Worm (Caenorhabditis elegans): ENCODE data around the gene F14D7.8.

F14D7.8 gene

ce11 chrV:14347234-14347826, 34.7 kb upstream of the F14D7.8 start, which contains the start of gene cept-2 (continued):
- TF ChIP-seq lin-39 (tag; optimal IDR thresholded peaks at IDR 0.05) (no peak), nhr-21 (tag; optimal IDR thresholded peaks at IDR 0.05) (peak; percentile 91), nhr-237 (tag; optimal IDR thresholded peaks at IDR 0.05) (no peak), dmd-4 (tag; optimal IDR thresholded peaks at IDR 0.05) (peak; percentile 43), peb-1 (tag; optimal IDR thresholded peaks at IDR 0.05) (no peak), nhr-11 (tag; optimal IDR thresholded peaks at IDR 0.05) (no peak)

ce11 chrV:14341672-14342071, 29.1 kb upstream of the F14D7.8 start, which contains the start of gene F47B8.10:
Gene F47B8.10, plus strand, starts transcription at chrV:14341972.
- no peak for TF ChIP-seq sma-9 (GFP tag; optimal IDR thresholded peaks at IDR 0.05)
- no peak for TF ChIP-seq sma-9 (tag; optimal IDR thresholded peaks at IDR 0.05)
- TF ChIP-seq egl-27 (tag; optimal IDR thresholded peaks at IDR 0.05): no peak
- TF ChIP-seq snpc-4 (tag; optimal IDR thresholded peaks at IDR 0.05): no peak
- TF ChIP-seq unc-39 (tag; optimal IDR thresholded peaks at IDR 0.05): no peak
- TF ChIP-seq gmeb-1 (tag; optimal IDR thresholded peaks at IDR 0.05): no peak
- TF ChIP-seq lin-39 (tag; optimal IDR thresholded peaks at IDR 0.05): no peak
- TF ChIP-seq ztf-1 (GFP tag; conservative IDR thresholded peaks at IDR 0.05): no peak
- TF ChIP-seq nhr-237 (tag; optimal IDR thresholded peaks at IDR 0.05): no peak
- TF ChIP-seq sem-4 (tag; optimal IDR thresholded peaks at IDR 0.05): no peak
- no peak for TF ChIP-seq R02D3.7 (tag; optimal IDR thresholded peaks at IDR 0.05)
- TF ChIP-seq unc-55 (GFP tag; optimal IDR thresholded peaks at IDR 0.05): no peak
- no peak for TF ChIP-seq nhr-23 (tag; optimal IDR thresholded peaks at IDR 0.05)
- TF ChIP-seq ceh-16 (tag; optimal IDR thresholded peaks at IDR 0.05): no peak
- no peak for TF ChIP-seq mdl-1 (tag; optimal IDR thresholded peaks at IDR 0.05)

- TF ChIP-seq ceh-82 (tag; optimal IDR thresholded peaks at IDR 0.05) (no peak), crh-2 (tag; optimal IDR thresholded peaks at IDR 0.05) (no peak), nhr-23 (tag; optimal IDR thresholded peaks at IDR 0.05) (no peak), lin-39 (tag; optimal IDR thresholded peaks at IDR 0.05) (no peak), ztf-1 (GFP tag; conservative IDR thresholded peaks at IDR 0.05) (no peak), unc-55 (GFP tag; optimal IDR thresholded peaks at IDR 0.05) (no peak), lsy-2 (tag; optimal IDR thresholded peaks at IDR 0.05) (no peak), ZK546.5 (tag; optimal IDR thresholded peaks at IDR 0.05) (no peak), Y55F3AM.14 (GFP tag; optimal IDR thresholded peaks at IDR 0.05) (no peak), peb-1 (tag; optimal IDR thresholded peaks at IDR 0.05) (no peak), skn-1 (tag; optimal IDR thresholded peaks at IDR 0.05) (no peak), alr-1 (tag; optimal IDR thresholded peaks at IDR 0.05) (no peak), dmd-4 (tag; optimal IDR thresholded peaks at IDR 0.05) (no peak), nhr-11 (tag; optimal IDR thresholded peaks at IDR 0.05) (no peak), elt-1 (tag; optimal IDR thresholded peaks at IDR 0.05) (no peak), lin-13 (GFP tag; optimal IDR thresholded peaks at IDR 0.05) (no peak), unc-62 (GFP tag; optimal IDR thresholded peaks at IDR 0.05) (no peak)
Measured at ce11 chrV:14336655-14337054, 24.1 kb upstream of the F14D7.8 start, which contains the start of gene srm-6. Gene srm-6, plus strand, starts transcription at chrV:14336955.

- TF ChIP-seq nhr-25 (tag; optimal IDR thresholded peaks at IDR 0.05) (no peak), ztf-1 (GFP tag; conservative IDR thresholded peaks at IDR 0.05) (no peak), sma-9 (GFP tag; optimal IDR thresholded peaks at IDR 0.05) (no peak), sma-9 (tag; optimal IDR thresholded peaks at IDR 0.05) (no peak), dmd-4 (tag; optimal IDR thresholded peaks at IDR 0.05) (no peak), nhr-77 (tag; optimal IDR thresholded peaks at IDR 0.05) (no peak), lin-13 (GFP tag; optimal IDR thresholded peaks at IDR 0.05) (no peak), skn-1 (tag; optimal IDR thresholded peaks at IDR 0.05) (no peak), R02D3.7 (tag; optimal IDR thresholded peaks at IDR 0.05) (no peak), ztf-4 (tag; optimal IDR thresholded peaks at IDR 0.05) (no peak), nhr-23 (tag; optimal IDR thresholded peaks at IDR 0.05) (no peak), unc-39 (tag; optimal IDR thresholded peaks at IDR 0.05) (no peak), crh-2 (tag; optimal IDR thresholded peaks at IDR 0.05) (no peak), unc-62 (GFP tag; optimal IDR thresholded peaks at IDR 0.05) (no peak), alr-1 (tag; optimal IDR thresholded peaks at IDR 0.05) (no peak)
Measured at ce11 chrV:14334901-14335300, 22.3 kb upstream of the F14D7.8 start, which contains the start of gene srm-5. Gene srm-5, plus strand, starts transcription at chrV:14335201.

ce11 chrV:14333116-14333515, 20.5 kb upstream of the F14D7.8 start, which contains the start of gene srm-4:
Gene srm-4, plus strand, starts transcription at chrV:14333416.
- TF ChIP-seq ceh-82 (tag; optimal IDR thresholded peaks at IDR 0.05) (no peak), peb-1 (tag; optimal IDR thresholded peaks at IDR 0.05) (no peak), dmd-4 (tag; optimal IDR thresholded peaks at IDR 0.05) (no peak), nhr-25 (tag; optimal IDR thresholded peaks at IDR 0.05) (no peak), aly-2 (tag; optimal IDR thresholded peaks at IDR 0.05) (no peak), ceh-16 (tag; optimal IDR thresholded peaks at IDR 0.05) (no peak), alr-1 (tag; optimal IDR thresholded peaks at IDR 0.05) (no peak)

All from whole organism, L2 larva.